Worm (Caenorhabditis elegans) whole organism, L4 larva: ENCODE data around the gene grl-7.
A peak's percentile ranks its signal among the peaks of the same experiment; 100 is the strongest.

Experiments used
- F10B5.3 ChIP-seq: sonication (generic microtip); optimal IDR thresholded peaks from 2 replicates; lab custom pipeline; 2016; ENCODE audit warnings: mild to moderate bottlenecking, missing genetic modification characterization, missing compliant biosample characterization
- F44E2.7 ChIP-seq: fragments of 200-800 bp; sonication (Bioruptor generic); IDR thresholded peaks from 2 replicates; pipeline ENCODE4 v2.1.2; 2022; ENCODE audit warnings: missing genetic modification characterization, missing compliant biosample characterization
- F49E8.2 ChIP-seq: sonication (generic microtip); optimal IDR thresholded peaks from 2 replicates; lab custom pipeline; 2016; ENCODE audit warnings: missing compliant biosample characterization, mild to moderate bottlenecking, missing genetic modification characterization, borderline replicate concordance
- T26A8.4 ChIP-seq: fragments of 200-800 bp; sonication (Bioruptor generic); IDR thresholded peaks from 2 replicates; pipeline ENCODE4 v1.3.6; 2022; ENCODE audit warnings: missing genetic modification characterization, missing compliant biosample characterization
- Y105C5A.15 ChIP-seq: fragments of 200-800 bp; sonication (Bioruptor generic); IDR thresholded peaks from 2 replicates; pipeline ENCODE4 v1.3.6; 2022; ENCODE audit warnings: missing genetic modification characterization, missing compliant biosample characterization
- Y75B8A.6 ChIP-seq: fragments of 200-800 bp; sonication (Bioruptor generic); IDR thresholded peaks from 2 replicates; pipeline ENCODE4 v1.3.6; 2022; ENCODE audit warnings: missing genetic modification reagents, missing genetic modification characterization, missing compliant biosample characterization
- aha-1 ChIP-seq: fragments of 150-350 bp; peaks from one replicate; lab custom pipeline; 2014; ENCODE audit warnings: missing biosample characterization, missing genetic modification characterization
- arid-1 ChIP-seq: fragments of 200-800 bp; sonication (Bioruptor generic); conservative IDR thresholded peaks from 2 replicates; pipeline ENCODE4 v1.3.6; 2022; ENCODE audit warnings: missing genetic modification reagents, missing genetic modification characterization, missing compliant biosample characterization
- attf-4 ChIP-seq: sonication (generic microtip); optimal IDR thresholded peaks from 3 replicates; lab custom pipeline; 2017; ENCODE audit warnings: missing biosample characterization, missing genetic modification characterization
- ceh-20 ChIP-seq: fragments of 200-800 bp; sonication (Bioruptor generic); IDR thresholded peaks from 2 replicates; pipeline ENCODE4 v1.3.6; 2022; ENCODE audit warnings: missing genetic modification reagents, missing genetic modification characterization, missing compliant biosample characterization
- ceh-28 ChIP-seq: fragments of 150-350 bp; optimal IDR thresholded peaks from 2 replicates; lab custom pipeline; 2014; ENCODE audit warnings: missing biosample characterization, missing genetic modification reagents, missing genetic modification characterization
- ceh-32 ChIP-seq: sonication (generic microtip); optimal IDR thresholded peaks from 2 replicates; lab custom pipeline; 2016; ENCODE audit warnings: mild to moderate bottlenecking, missing genetic modification characterization, missing compliant biosample characterization; ENCODE audit not compliant: poor library complexity
- ces-1 ChIP-seq: fragments of 150-350 bp; sonication (generic microtip); optimal IDR thresholded peaks from 4 replicates; lab custom pipeline; 2014; ENCODE audit warnings: missing biosample characterization, missing genetic modification reagents, missing genetic modification characterization
- dmd-6 ChIP-seq: fragments of 200-800 bp; sonication (Bioruptor generic); IDR thresholded peaks from 2 replicates; pipeline ENCODE4 v1.3.6; 2022; ENCODE audit warnings: missing genetic modification reagents, missing genetic modification characterization, missing compliant biosample characterization
- dmd-8 ChIP-seq: fragments of 200-800 bp; sonication (Bioruptor generic); IDR thresholded peaks from 2 replicates; pipeline ENCODE4 v1.3.6; 2022; ENCODE audit warnings: missing genetic modification characterization, missing compliant biosample characterization
- dve-1 ChIP-seq: sonication (generic microtip); optimal IDR thresholded peaks from 2 replicates; lab custom pipeline; 2017; ENCODE audit warnings: antibody characterized with exemption, mild to moderate bottlenecking, missing genetic modification characterization, missing compliant biosample characterization; ENCODE audit not compliant: insufficient read depth
- fkh-10 ChIP-seq: fragments of 150-350 bp; optimal IDR thresholded peaks from 2 replicates; lab custom pipeline; 2014; ENCODE audit warnings: missing biosample characterization, missing genetic modification reagents, missing genetic modification characterization
- fos-1 ChIP-seq: fragments of 150-350 bp; optimal IDR thresholded peaks from 2 replicates; lab custom pipeline; 2014; ENCODE audit warnings: missing biosample characterization, missing genetic modification characterization
- hlh-30 ChIP-seq: sonication (generic microtip); optimal IDR thresholded peaks from 2 replicates; lab custom pipeline; 2017; ENCODE audit warnings: antibody characterized with exemption, mild to moderate bottlenecking, missing genetic modification characterization, missing compliant biosample characterization; ENCODE audit not compliant: insufficient read depth
- hmg-1.1 ChIP-seq: fragments of 200-800 bp; sonication (Bioruptor generic); IDR thresholded peaks from 2 replicates; pipeline ENCODE4 v1.3.6; 2022; ENCODE audit warnings: missing genetic modification reagents, missing genetic modification characterization, missing compliant biosample characterization
- lin-29 ChIP-seq: fragments of 200-800 bp; sonication (Bioruptor generic); IDR thresholded peaks from 2 replicates; pipeline ENCODE4 v1.3.6; 2022; ENCODE audit warnings: missing genetic modification reagents, missing genetic modification characterization, missing compliant biosample characterization
- lin-38 ChIP-seq: fragments of 200-800 bp; sonication (Bioruptor generic); IDR thresholded peaks from 2 replicates; pipeline ENCODE4 v1.3.6; 2022; ENCODE audit warnings: missing genetic modification reagents, missing genetic modification characterization, missing compliant biosample characterization
- lsy-2 ChIP-seq, 2 experiments: fragments of 150-350 bp in 1 of 2; sonication (generic microtip) in 1 of 2; optimal IDR thresholded peaks; 2 replicates each; lab custom pipeline; 2014 to 2017; ENCODE audit warnings: missing biosample characterization in 2 of 2, missing genetic modification characterization in 2 of 2
- nhr-28 ChIP-seq: fragments of 150-350 bp; optimal IDR thresholded peaks from 2 replicates; lab custom pipeline; 2014; ENCODE audit warnings: missing biosample characterization, missing genetic modification characterization
- nhr-6 ChIP-seq: fragments of 150-350 bp; optimal IDR thresholded peaks from 2 replicates; lab custom pipeline; 2014; ENCODE audit warnings: missing biosample characterization, missing genetic modification characterization
- nhr-76 ChIP-seq: fragments of 150-350 bp; optimal IDR thresholded peaks from 2 replicates; lab custom pipeline; 2014; ENCODE audit warnings: missing biosample characterization, missing genetic modification characterization
- pha-4 ChIP-seq, 2 experiments: fragments of 150-350 bp in 1 of 2; fragments of 200-800 bp in 1 of 2; sonication (Bioruptor generic) in 1 of 2; IDR thresholded peaks in 1 of 2; optimal IDR thresholded peaks in 1 of 2; 2 replicates each; pipeline versions ENCODE4 v1.3.6 to Lab custom; 2014 to 2022; ENCODE audit warnings: missing genetic modification characterization in 2 of 2, missing genetic modification reagents in 2 of 2, missing biosample characterization in 1 of 2, missing compliant biosample characterization in 1 of 2
- rbr-2 ChIP-seq: sonication (generic microtip); optimal IDR thresholded peaks from 2 replicates; lab custom pipeline; 2016; ENCODE audit warnings: missing genotype, missing genetic modification characterization, missing compliant biosample characterization
- set-16 ChIP-seq: fragments of 200-800 bp; sonication (Bioruptor generic); IDR thresholded peaks from 2 replicates; pipeline ENCODE4 v1.3.6; 2022; ENCODE audit warnings: missing genetic modification reagents, missing genetic modification characterization, missing compliant biosample characterization
- spr-1 ChIP-seq: sonication (generic microtip); optimal IDR thresholded peaks from 2 replicates; lab custom pipeline; 2016; ENCODE audit warnings: mild to moderate bottlenecking, missing genetic modification characterization, missing compliant biosample characterization
- tag-97 ChIP-seq: fragments of 200-800 bp; sonication (Bioruptor generic); IDR thresholded peaks from 2 replicates; pipeline ENCODE4 v1.3.6; 2022; ENCODE audit warnings: missing genetic modification characterization, missing compliant biosample characterization
- unc-62 ChIP-seq, 3 experiments: fragments of 150-350 bp in 1 of 3; sonication (generic microtip); optimal IDR thresholded peaks in 2 of 3; peaks in 1 of 3; 1 replicate in 1 of 3; 2 replicates in 2 of 3; lab custom pipeline; 2014 to 2017; ENCODE audit warnings: missing biosample characterization in 3 of 3, missing genetic modification characterization in 3 of 3, missing genetic modification reagents in 3 of 3, missing genotype in 1 of 3
- vab-7 ChIP-seq: fragments of 200-800 bp; sonication (Bioruptor generic); IDR thresholded peaks from 2 replicates; pipeline ENCODE4 v1.3.6; 2022; ENCODE audit warnings: missing genetic modification reagents, missing genetic modification characterization, missing compliant biosample characterization
- zfp-2 ChIP-seq: sonication (generic microtip); optimal IDR thresholded peaks from 2 replicates; lab custom pipeline; 2016; ENCODE audit warnings: mild to moderate bottlenecking, missing genetic modification characterization, missing compliant biosample characterization
- zip-11 ChIP-seq: fragments of 200-800 bp; sonication (Bioruptor generic); IDR thresholded peaks from 2 replicates; pipeline ENCODE4 v1.3.6; 2022; ENCODE audit warnings: missing genetic modification characterization, missing compliant biosample characterization

grl-7 gene

ce11 chrV:11366129-11366528, 19.3 kb upstream of the grl-7 start, which contains the start of gene dop-5:
Gene dop-5 (minus strand): TSS chrV:11366229.
- TF ChIP-seq set-16 (GFP tag; lab: Robert Waterston, UW) (no peak), aha-1 (peak; percentile 75), dve-1 (tag; lab: Kevin White, UChicago) (no peak), zip-11 (GFP tag; lab: Robert Waterston, UW) (no peak)
- TF ChIP-seq, all 104 proteins: peak for 1

DNA sequence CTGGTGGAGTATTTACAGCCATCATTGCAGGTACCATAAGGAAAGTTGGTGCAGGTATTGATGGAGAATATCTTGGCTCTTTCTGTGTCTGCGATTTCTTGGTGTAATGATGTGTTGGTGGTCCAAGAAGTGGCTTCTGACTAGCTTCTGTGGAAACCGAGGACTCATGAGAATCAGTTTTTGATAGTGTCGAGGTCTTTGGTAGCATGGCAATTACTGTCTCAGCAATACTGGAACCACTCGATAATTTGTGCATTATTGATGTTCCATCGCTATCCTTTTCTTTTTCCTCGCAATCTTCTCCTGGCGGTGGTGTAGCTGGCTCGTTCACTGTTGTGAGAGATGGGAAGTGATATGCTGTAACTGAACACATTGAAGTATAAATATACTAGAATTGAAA, 16.8 kb upstream of the grl-7 start:
- TF ChIP-seq F44E2.7 (no peak), unc-62 (GFP tag; optimal IDR thresholded peaks at IDR 0.05 in 1 of 2; lab: Kevin White, UChicago) (peak in 1 of 2 experiments; percentile 57), unc-62 (tag; optimal IDR thresholded peaks at IDR 0.05; lab: Kevin White, UChicago) (no peak), aha-1 (peak; percentile 92)

- TF ChIP-seq ces-1 (GFP tag; lab: Kevin White, UChicago) (peak; percentile 75), nhr-76 (tag; lab: Kevin White, UChicago) (no peak)
Measured at ce11 chrV:11354264-11354663, 7.5 kb upstream of the grl-7 start.

- TF ChIP-seq T26A8.4 (GFP tag; lab: Robert Waterston, UW) (no peak), ceh-28 (no peak), ceh-20 (GFP tag; lab: Robert Waterston, UW) (no peak), dmd-8 (GFP tag; lab: Robert Waterston, UW) (no peak), F49E8.2 (tag; lab: Kevin White, UChicago) (no peak), fkh-10 (no peak), hlh-30 (tag; lab: Kevin White, UChicago) (no peak), arid-1 (no peak)
Measured at ce11 chrV:11352893-11353292, 6.1 kb upstream of the grl-7 start, which contains the start of gene npr-25. Gene npr-25 (minus strand): TSS chrV:11352993.

DNA sequence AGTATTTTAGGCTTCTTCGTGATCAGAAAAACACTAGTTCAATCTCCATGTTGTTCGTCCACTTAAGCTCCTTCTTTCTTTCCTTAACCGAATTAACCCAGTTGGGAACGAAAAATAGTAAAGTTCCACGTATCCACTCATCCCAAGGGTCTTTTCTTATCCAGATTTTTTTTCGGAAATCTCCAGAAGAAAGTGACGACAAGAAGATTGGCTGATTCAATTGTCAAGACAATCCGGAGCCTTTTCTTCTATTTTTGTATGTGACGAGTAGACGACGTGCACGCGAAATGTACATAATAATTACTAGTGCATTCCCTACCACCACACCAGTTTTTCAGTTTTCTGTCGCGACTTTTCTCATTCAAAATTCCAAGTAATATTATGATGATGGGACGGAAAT, 4.5 kb upstream of the grl-7 start:
- peak in 1 of 2 experiments; percentile 6 for TF ChIP-seq lsy-2 (tag; optimal IDR thresholded peaks at IDR 0.05; lab: Kevin White, UChicago)
- peak; percentile 65 for TF ChIP-seq fkh-10
- no peak for TF ChIP-seq dmd-6
- no peak for TF ChIP-seq Y105C5A.15 (GFP tag; lab: Robert Waterston, UW)
- no peak for TF ChIP-seq ceh-32 (tag; lab: Kevin White, UChicago)
- no peak for TF ChIP-seq zfp-2 (tag; lab: Kevin White, UChicago)
- peak; percentile 77 for TF ChIP-seq ces-1 (GFP tag; lab: Kevin White, UChicago)
- no peak for TF ChIP-seq Y75B8A.6 (GFP tag; lab: Robert Waterston, UW)
- no peak for TF ChIP-seq spr-1 (tag; lab: Kevin White, UChicago)
- no peak for TF ChIP-seq F44E2.7
- TF ChIP-seq lin-38 (GFP tag; lab: Robert Waterston, UW): no peak
- no peak for TF ChIP-seq rbr-2 (tag; lab: Kevin White, UChicago)
- no peak for TF ChIP-seq lin-29 (GFP tag; lab: Robert Waterston, UW)
- TF ChIP-seq pha-4 (GFP tag; IDR thresholded peaks at IDR 0.05; lab: Robert Waterston, UW): no peak
- no peak for TF ChIP-seq pha-4 (tag; optimal IDR thresholded peaks at IDR 0.05; lab: Kevin White, UChicago)
- TF ChIP-seq nhr-76 (tag; lab: Kevin White, UChicago): no peak
- no peak for TF ChIP-seq hmg-1.1 (GFP tag; lab: Robert Waterston, UW)
- no peak for TF ChIP-seq tag-97 (GFP tag; lab: Robert Waterston, UW)
- TF ChIP-seq nhr-28 (tag; lab: Kevin White, UChicago): no peak
- no peak for TF ChIP-seq fos-1 (tag; lab: Kevin White, UChicago)
- TF ChIP-seq nhr-6 (tag; lab: Kevin White, UChicago): no peak
- TF ChIP-seq F10B5.3: no peak
- no peak for TF ChIP-seq attf-4 (tag; lab: Kevin White, UChicago)
- no peak for TF ChIP-seq vab-7 (GFP tag; lab: Robert Waterston, UW)
